Fruit fly (Drosophila melanogaster): Measurements from ENCODE around the gene CG6638.

- TF ChIP-seq h (GFP tag; optimal IDR thresholded peaks at IDR 0.05) (peak; percentile 20), pan (optimal IDR thresholded peaks at IDR 0.05) (no peak), Hr78 (GFP tag; optimal IDR thresholded peaks at IDR 0.05) (no peak), tai (GFP tag; optimal IDR thresholded peaks at IDR 0.05) (no peak), lola (GFP tag; optimal IDR thresholded peaks at IDR 0.05) (no peak), Sp1 (GFP tag; optimal IDR thresholded peaks at IDR 0.05) (no peak), usp (GFP tag; optimal IDR thresholded peaks at IDR 0.05) (no peak), Myc (optimal IDR thresholded peaks at IDR 0.05) (no peak), fru (GFP tag; optimal IDR thresholded peaks at IDR 0.05) (peak; percentile 15), br (GFP tag; optimal IDR thresholded peaks at IDR 0.05) (no peak), Hr83 (GFP tag; optimal IDR thresholded peaks at IDR 0.05; ENCODE audit: poor library complexity, severe bottlenecking) (no peak), psq (GFP tag; optimal IDR thresholded peaks at IDR 0.05) (no peak)
These were observed 31.6 kb upstream of the CG6638 start for dm6 chr3L:8607449-8607848.

Measured in whole organism, wandering third instar larva.